Worm (Caenorhabditis elegans) whole organism, late embryonic: ENCODE measurements around the gene F41E6.1.
A peak's percentile ranks its signal among the peaks of the same experiment; 100 is the strongest.

Source experiments
- C08G9.2 ChIP-seq: sonication (generic microtip); optimal IDR thresholded peaks from 2 replicates; lab custom pipeline; 2016; ENCODE audit warnings: mild to moderate bottlenecking, missing genetic modification characterization, moderate library complexity, missing compliant biosample characterization
- F13H6.1 ChIP-seq: sonication (generic microtip); optimal IDR thresholded peaks from 2 replicates; lab custom pipeline; 2016; ENCODE audit warnings: missing genetic modification characterization, missing compliant biosample characterization
- K09A11.1 ChIP-seq: sonication (generic microtip); optimal IDR thresholded peaks from 2 replicates; lab custom pipeline; 2017; ENCODE audit warnings: antibody characterized with exemption, mild to moderate bottlenecking, missing genetic modification characterization, missing compliant biosample characterization; ENCODE audit not compliant: insufficient read depth
- Y22D7AL.16 ChIP-seq: sonication (generic microtip); optimal IDR thresholded peaks from 2 replicates; lab custom pipeline; 2016; ENCODE audit warnings: missing genetic modification characterization, missing compliant biosample characterization
- ceh-18 ChIP-seq: sonication (generic microtip); optimal IDR thresholded peaks from 2 replicates; lab custom pipeline; 2016; ENCODE audit warnings: missing genetic modification characterization, missing compliant biosample characterization
- ceh-30 ChIP-seq: fragments of 150-350 bp; optimal IDR thresholded peaks from 2 replicates; lab custom pipeline; 2014; ENCODE audit warnings: missing biosample characterization, missing genetic modification characterization
- dmd-4 ChIP-seq: sonication (generic microtip); optimal IDR thresholded peaks from 2 replicates; lab custom pipeline; 2016; ENCODE audit warnings: borderline replicate concordance, missing genetic modification characterization, missing compliant biosample characterization
- dve-1 ChIP-seq: sonication (generic microtip); optimal IDR thresholded peaks from 2 replicates; lab custom pipeline; 2017; ENCODE audit warnings: antibody characterized with exemption, mild to moderate bottlenecking, missing genetic modification characterization, missing compliant biosample characterization
- elt-2 ChIP-seq: sonication (generic microtip); optimal IDR thresholded peaks from 2 replicates; lab custom pipeline; 2016; ENCODE audit warnings: missing genetic modification reagents, missing genetic modification characterization, missing compliant biosample characterization
- elt-4 ChIP-seq: sonication (generic microtip); optimal IDR thresholded peaks from 2 replicates; lab custom pipeline; 2016; ENCODE audit warnings: missing genetic modification characterization, missing compliant biosample characterization
- eyg-1 ChIP-seq: sonication (generic microtip); optimal IDR thresholded peaks from 2 replicates; lab custom pipeline; 2016; ENCODE audit warnings: missing genotype, missing genetic modification characterization, missing compliant biosample characterization
- gmeb-2 ChIP-seq: sonication (generic microtip); optimal IDR thresholded peaks from 2 replicates; lab custom pipeline; 2016; ENCODE audit warnings: missing genetic modification characterization, inconsistent platforms, missing compliant biosample characterization
- hlh-15 ChIP-seq: sonication (generic microtip); optimal IDR thresholded peaks from 2 replicates; lab custom pipeline; 2016; ENCODE audit warnings: missing genetic modification characterization, missing compliant biosample characterization
- hlh-30 ChIP-seq: sonication (generic microtip); optimal IDR thresholded peaks from 2 replicates; lab custom pipeline; 2017; ENCODE audit warnings: antibody characterized with exemption, missing genetic modification characterization, missing compliant biosample characterization; ENCODE audit not compliant: insufficient read depth
- hlh-8 ChIP-seq: sonication (generic microtip); optimal IDR thresholded peaks from 2 replicates; lab custom pipeline; 2016; ENCODE audit warnings: missing genotype, missing genetic modification characterization, missing compliant biosample characterization
- madf-2 ChIP-seq: sonication (generic microtip); optimal IDR thresholded peaks from 2 replicates; lab custom pipeline; 2017; ENCODE audit warnings: missing genetic modification characterization, missing compliant biosample characterization
- mec-3 ChIP-seq: sonication (generic microtip); optimal IDR thresholded peaks from 2 replicates; lab custom pipeline; 2016; ENCODE audit warnings: borderline replicate concordance, missing genetic modification characterization, missing compliant biosample characterization
- nfya-1 ChIP-seq: sonication (generic microtip); optimal IDR thresholded peaks from 2 replicates; lab custom pipeline; 2017; ENCODE audit warnings: missing genetic modification characterization, mild to moderate bottlenecking, missing compliant biosample characterization, antibody characterized with exemption, moderate library complexity
- pag-3 ChIP-seq: sonication (generic microtip); optimal IDR thresholded peaks from 2 replicates; lab custom pipeline; 2016; ENCODE audit warnings: missing compliant biosample characterization, missing genetic modification characterization, borderline replicate concordance
- pqm-1 ChIP-seq: sonication (generic microtip); optimal IDR thresholded peaks from 2 replicates; lab custom pipeline; 2016; ENCODE audit warnings: missing genetic modification characterization, missing compliant biosample characterization
- rnt-1 ChIP-seq: sonication (generic microtip); optimal IDR thresholded peaks from 2 replicates; lab custom pipeline; 2016; ENCODE audit warnings: missing genetic modification characterization, missing compliant biosample characterization
- sox-4 ChIP-seq: sonication (generic microtip); optimal IDR thresholded peaks from 2 replicates; lab custom pipeline; 2017; ENCODE audit warnings: mild to moderate bottlenecking, missing genetic modification characterization, inconsistent platforms, missing compliant biosample characterization
- syd-9 ChIP-seq: sonication (generic microtip); optimal IDR thresholded peaks from 2 replicates; lab custom pipeline; 2016; ENCODE audit warnings: mild to moderate bottlenecking, missing genetic modification characterization, moderate library complexity, missing compliant biosample characterization
- tbx-2 ChIP-seq: sonication (generic microtip); optimal IDR thresholded peaks from 2 replicates; lab custom pipeline; 2016; ENCODE audit warnings: missing genetic modification characterization, missing compliant biosample characterization
- tbx-7 ChIP-seq: sonication (generic microtip); optimal IDR thresholded peaks from 2 replicates; lab custom pipeline; 2016; ENCODE audit warnings: missing genotype, missing genetic modification characterization, missing compliant biosample characterization
- unc-55 ChIP-seq: sonication (generic microtip); optimal IDR thresholded peaks from 2 replicates; lab custom pipeline; 2017; ENCODE audit warnings: missing biosample characterization, missing genetic modification reagents, missing genetic modification characterization
- zip-5 ChIP-seq: sonication (generic microtip); optimal IDR thresholded peaks from 2 replicates; lab custom pipeline; 2016; ENCODE audit warnings: missing genetic modification characterization, missing compliant biosample characterization

F41E6.1 gene

ce11 chrV:8658577-8659362 is 36.4 kb downstream of the F41E6.1 start:
- TF ChIP-seq tbx-2 (no peak), ceh-18 (peak; percentile 49), rnt-1 (tag; lab: Kevin White, UChicago) (peak; percentile 56), unc-55 (GFP tag; lab: Kevin White, UChicago) (peak; percentile 37), hlh-8 (tag; lab: Kevin White, UChicago) (peak; percentile 34), ceh-30 (tag; lab: Kevin White, UChicago) (no peak)

ce11 chrV:8660475-8660874 is 38.1 kb downstream of the F41E6.1 start:
- TF ChIP-seq madf-2 (tag; lab: Kevin White, UChicago) (no peak), rnt-1 (tag; lab: Kevin White, UChicago) (peak; percentile 20)

- TF ChIP-seq elt-2 (peak; percentile 98), rnt-1 (tag; lab: Kevin White, UChicago) (peak; percentile 22), pqm-1 (peak; percentile 37), ceh-30 (tag; lab: Kevin White, UChicago) (no peak), eyg-1 (tag; lab: Kevin White, UChicago) (no peak), gmeb-2 (tag; lab: Kevin White, UChicago) (no peak)
These were observed 39.0 kb downstream of the F41E6.1 start for ce11 chrV:8661241-8661954.

ce11 chrV:8662056-8663006 is 39.9 kb downstream of the F41E6.1 start:
- TF ChIP-seq F13H6.1 (tag; lab: Kevin White, UChicago): no peak
- TF ChIP-seq rnt-1 (tag; lab: Kevin White, UChicago): no peak
- TF ChIP-seq nfya-1 (tag; lab: Kevin White, UChicago): no peak
- no peak for TF ChIP-seq elt-4 (tag; lab: Kevin White, UChicago)
- TF ChIP-seq tbx-2: peak; percentile 9
- no peak for TF ChIP-seq tbx-7 (tag; lab: Kevin White, UChicago)
- TF ChIP-seq zip-5 (tag; lab: Kevin White, UChicago): no peak
- TF ChIP-seq ceh-30 (tag; lab: Kevin White, UChicago): no peak
- peak; percentile 7 for TF ChIP-seq hlh-30 (tag; lab: Kevin White, UChicago)
- TF ChIP-seq hlh-15 (tag; lab: Kevin White, UChicago): no peak
- no peak for TF ChIP-seq sox-4 (tag; lab: Kevin White, UChicago)
- TF ChIP-seq syd-9 (tag; lab: Kevin White, UChicago): no peak
- TF ChIP-seq mec-3 (tag; lab: Kevin White, UChicago): no peak
- no peak for TF ChIP-seq C08G9.2
- TF ChIP-seq Y22D7AL.16: no peak
- TF ChIP-seq elt-2: no peak

- TF ChIP-seq dmd-4 (tag; lab: Kevin White, UChicago) (peak; percentile 13), dve-1 (tag; lab: Kevin White, UChicago) (no peak)
These were observed 40.6 kb downstream of the F41E6.1 start for ce11 chrV:8663023-8663422.

ce11 chrV:8665765-8666164 is 43.4 kb downstream of the F41E6.1 start, which contains the start of gene ZC190.4:
Gene ZC190.4, plus strand, starts transcription at chrV:8666065.
- TF ChIP-seq sox-4 (tag; lab: Kevin White, UChicago) (no peak), K09A11.1 (no peak), pag-3 (tag; lab: Kevin White, UChicago) (no peak), C08G9.2 (no peak), elt-2 (no peak)
